ENCODE assay signal across 1 fruit fly cellular context in genomic region chr3L:1349942-1350923, dm6.
TF ChIP-seq lines count a peak whose summit lies in the region.

No protein-coding gene starts in this region.

TF ChIP-seq in whole organism, embryonic, 481 proteins besides CTCF, POLR2A, EP300 and RAD21 (continued from another document and continues in another):
- TF ChIP-seq pan (optimal IDR thresholded peaks at IDR 0.05; lab: Kevin White, UChicago) (no peak), pan (GFP tag; optimal IDR thresholded peaks at IDR 0.05 in 1 of 2, IDR thresholded peaks at IDR 0.05 in 1 of 2) (no peak), Antp (GFP tag; optimal IDR thresholded peaks at IDR 0.05; lab: Kevin White, UChicago) (peak; percentile 31), vnd (GFP tag; IDR thresholded peaks at IDR 0.05; lab: Robert Waterston, UW; ENCODE audit: partially characterized antibody) (peak; percentile 97), CG11696 (GFP tag; IDR thresholded peaks at IDR 0.05; lab: Robert Waterston, UW) (no peak), Hr3 (GFP tag; optimal IDR thresholded peaks at IDR 0.05; lab: Kevin White, UChicago) (peak; percentile 51), CG8281 (tag; optimal IDR thresholded peaks at IDR 0.05; lab: Kevin White, UChicago) (no peak), chm (GFP tag; IDR thresholded peaks at IDR 0.05; lab: Robert Waterston, UW) (no peak), zen (tag; optimal IDR thresholded peaks at IDR 0.05; lab: Kevin White, UChicago) (peak; percentile 13), CG17385 (GFP tag; optimal IDR thresholded peaks at IDR 0.05; lab: Kevin White, UChicago) (no peak), pita (GFP tag; optimal IDR thresholded peaks at IDR 0.05; lab: Kevin White, UChicago) (no peak), salm (tag; optimal IDR thresholded peaks at IDR 0.05; lab: Kevin White, UChicago) (no peak), en (GFP tag; optimal IDR thresholded peaks at IDR 0.05; lab: Kevin White, UChicago) (no peak), H2.0 (GFP tag; IDR thresholded peaks at IDR 0.05; lab: Robert Waterston, UW) (0 out of 2 replicates have a peak, but pooled peaks have one; percentile 12), CG2712 (tag; optimal IDR thresholded peaks at IDR 0.05; lab: Kevin White, UChicago) (peak; percentile 59), C15 (GFP tag; IDR thresholded peaks at IDR 0.05; lab: Robert Waterston, UW) (no peak), maf-S (GFP tag; optimal IDR thresholded peaks at IDR 0.05; lab: Kevin White, UChicago) (peak; percentile 35), slbo (GFP tag; IDR thresholded peaks at IDR 0.05; lab: Robert Waterston, UW) (peak; percentile 77), sens-2 (GFP tag; IDR thresholded peaks at IDR 0.05; lab: Robert Waterston, UW) (no peak), fd64A (GFP tag; optimal IDR thresholded peaks at IDR 0.05; lab: Kevin White, UChicago) (no peak), CG14667 (GFP tag; IDR thresholded peaks at IDR 0.05; lab: Robert Waterston, UW) (no peak), slou (GFP tag; optimal IDR thresholded peaks at IDR 0.05; lab: Kevin White, UChicago) (no peak), Doc3 (GFP tag; IDR thresholded peaks at IDR 0.05; lab: Robert Waterston, UW; ENCODE audit: partially characterized antibody) (peak; percentile 98), Atf3 (GFP tag; optimal IDR thresholded peaks at IDR 0.05; lab: Kevin White, UChicago) (no peak), kni (GFP tag; optimal IDR thresholded peaks at IDR 0.05; lab: Kevin White, UChicago) (no peak), Side (GFP tag; optimal IDR thresholded peaks at IDR 0.05; lab: Kevin White, UChicago) (peak; percentile 9), row (GFP tag; IDR thresholded peaks at IDR 0.05; lab: Robert Waterston, UW) (peak; percentile 70), sna (GFP tag; IDR thresholded peaks at IDR 0.05; lab: Robert Waterston, UW; ENCODE audit: partially characterized antibody) (peak; percentile 97), lilli (GFP tag; optimal IDR thresholded peaks at IDR 0.05; lab: Kevin White, UChicago) (peak; percentile 54), Vsx1 (GFP tag; optimal IDR thresholded peaks at IDR 0.05; lab: Kevin White, UChicago) (no peak), CG1529 (GFP tag; optimal IDR thresholded peaks at IDR 0.05; lab: Kevin White, UChicago) (no peak), CG12071 (GFP tag; optimal IDR thresholded peaks at IDR 0.05; lab: Kevin White, UChicago) (no peak), CG1832 (GFP tag; optimal IDR thresholded peaks at IDR 0.05; lab: Kevin White, UChicago) (no peak), gem (tag; optimal IDR thresholded peaks at IDR 0.05; lab: Kevin White, UChicago) (peak; percentile 62), ssp (GFP tag; IDR thresholded peaks at IDR 0.05; lab: Robert Waterston, UW) (peak; percentile 21; the same call in 1 of the 2 replicates), psq (GFP tag; optimal IDR thresholded peaks at IDR 0.05; lab: Kevin White, UChicago) (no peak), Nf-YC (tag; optimal IDR thresholded peaks at IDR 0.05; lab: Kevin White, UChicago) (peak; percentile 41), Atf-2 (GFP tag; optimal IDR thresholded peaks at IDR 0.05; lab: Kevin White, UChicago) (no peak), CG18764 (GFP tag; optimal IDR thresholded peaks at IDR 0.05; lab: Kevin White, UChicago) (no peak), vvl (GFP tag; IDR thresholded peaks at IDR 0.05; lab: Robert Waterston, UW) (peak; percentile 32; the same call in 1 of the 2 replicates), tap (tag; optimal IDR thresholded peaks at IDR 0.05; lab: Kevin White, UChicago) (peak; percentile 19), eyg (GFP tag; optimal IDR thresholded peaks at IDR 0.05; lab: Kevin White, UChicago) (no peak), sqz (GFP tag; optimal IDR thresholded peaks at IDR 0.05; lab: Kevin White, UChicago) (no peak), CG17829 (tag; optimal IDR thresholded peaks at IDR 0.05; lab: Kevin White, UChicago) (peak; percentile 57), CG9932 (GFP tag; IDR thresholded peaks at IDR 0.05; lab: Robert Waterston, UW) (peak; percentile 81), CG10321 (GFP tag; IDR thresholded peaks at IDR 0.05; lab: Robert Waterston, UW) (no peak), CG31388 (GFP tag; optimal IDR thresholded peaks at IDR 0.05; lab: Kevin White, UChicago) (no peak), D19A (tag; optimal IDR thresholded peaks at IDR 0.05; lab: Kevin White, UChicago) (peak; percentile 34), CG31441 (GFP tag; IDR thresholded peaks at IDR 0.05; lab: Robert Waterston, UW) (peak; percentile 54; the same call in 1 of the 2 replicates), CG6791 (GFP tag; IDR thresholded peaks at IDR 0.05; lab: Robert Waterston, UW; ENCODE audit: partially characterized antibody) (peak; percentile 98), NfI (GFP tag; optimal IDR thresholded peaks at IDR 0.05; lab: Kevin White, UChicago) (peak; percentile 28), CG12769 (tag; optimal IDR thresholded peaks at IDR 0.05; lab: Kevin White, UChicago) (peak; percentile 13), TFAM (GFP tag; optimal IDR thresholded peaks at IDR 0.05; lab: Kevin White, UChicago) (no peak), CG3281 (GFP tag; optimal IDR thresholded peaks at IDR 0.05; lab: Kevin White, UChicago) (peak; percentile 4), Dp (GFP tag; optimal IDR thresholded peaks at IDR 0.05; lab: Kevin White, UChicago) (peak; percentile 32), CG7839 (tag; optimal IDR thresholded peaks at IDR 0.05; lab: Kevin White, UChicago) (peak; percentile 42), Lim3 (GFP tag; IDR thresholded peaks at IDR 0.05; lab: Robert Waterston, UW) (no peak), tup (GFP tag; optimal IDR thresholded peaks at IDR 0.05; lab: Kevin White, UChicago) (no peak), Lpt (GFP tag; optimal IDR thresholded peaks at IDR 0.05; lab: Kevin White, UChicago) (no peak), E2f2 (GFP tag; IDR thresholded peaks at IDR 0.05; lab: Robert Waterston, UW) (peak; percentile 16; the same call in 1 of the 2 replicates), CG12942 (GFP tag; optimal IDR thresholded peaks at IDR 0.05; lab: Kevin White, UChicago) (peak; percentile 2), D19B (GFP tag; optimal IDR thresholded peaks at IDR 0.05; lab: Kevin White, UChicago) (no peak), Ets65A (GFP tag; lab: Kevin White, UChicago) (peak; percentile 90), stc (GFP tag; IDR thresholded peaks at IDR 0.05; lab: Robert Waterston, UW) (no peak), stwl (tag; optimal IDR thresholded peaks at IDR 0.05; lab: Kevin White, UChicago) (peak; percentile 77), unpg (GFP tag; optimal IDR thresholded peaks at IDR 0.05; lab: Kevin White, UChicago) (no peak), Ada2b (GFP tag; IDR thresholded peaks at IDR 0.05; lab: Robert Waterston, UW) (no peak; the same call in 1 of the 2 replicates), pho (GFP tag; optimal IDR thresholded peaks at IDR 0.05; lab: Kevin White, UChicago) (peak; percentile 50), CG15073 (GFP tag; optimal IDR thresholded peaks at IDR 0.05; lab: Kevin White, UChicago) (no peak), bowl (GFP tag; IDR thresholded peaks at IDR 0.05; lab: Robert Waterston, UW) (no peak), otp (GFP tag; IDR thresholded peaks at IDR 0.05; lab: Robert Waterston, UW) (peak; percentile 10; the same call in 1 of the 3 replicates), CG17802 (tag; optimal IDR thresholded peaks at IDR 0.05; lab: Kevin White, UChicago) (no peak), unc-4 (GFP tag; IDR thresholded peaks at IDR 0.05; lab: Robert Waterston, UW; ENCODE audit: partially characterized antibody) (peak; percentile 97), zf30C (GFP tag; optimal IDR thresholded peaks at IDR 0.05; lab: Kevin White, UChicago) (no peak), CG11456 (GFP tag; IDR thresholded peaks at IDR 0.05; lab: Robert Waterston, UW) (peak; percentile 66; the same call in 1 of the 3 replicates), crp (GFP tag; optimal IDR thresholded peaks at IDR 0.05; lab: Kevin White, UChicago) (no peak), so (GFP tag; IDR thresholded peaks at IDR 0.05; lab: Robert Waterston, UW) (no peak), CG9609 (GFP tag; optimal IDR thresholded peaks at IDR 0.05; lab: Kevin White, UChicago) (no peak), cad (GFP tag; optimal IDR thresholded peaks at IDR 0.05; lab: Kevin White, UChicago) (no peak), CG34422 (GFP tag; IDR thresholded peaks at IDR 0.05; lab: Robert Waterston, UW) (no peak; the same call in 2 of the 3 replicates), CG17912 (GFP tag; optimal IDR thresholded peaks at IDR 0.05; lab: Kevin White, UChicago) (no peak), lov (optimal IDR thresholded peaks at IDR 0.05; lab: Kevin White, UChicago) (no peak), lov (GFP tag; IDR thresholded peaks at IDR 0.05; lab: Robert Waterston, UW) (no peak), Oli (tag; optimal IDR thresholded peaks at IDR 0.05; lab: Kevin White, UChicago) (peak; percentile 0), PHDP (tag; optimal IDR thresholded peaks at IDR 0.05; lab: Kevin White, UChicago) (no peak), mld (GFP tag; IDR thresholded peaks at IDR 0.05; lab: Robert Waterston, UW; ENCODE audit: partially characterized antibody) (peak; percentile 98), CG15514 (GFP tag; optimal IDR thresholded peaks at IDR 0.05; lab: Kevin White, UChicago) (peak; percentile 69), caup (GFP tag; optimal IDR thresholded peaks at IDR 0.05; lab: Kevin White, UChicago; ENCODE audit: severe bottlenecking) (peak; percentile 11), dmrt99B (tag; optimal IDR thresholded peaks at IDR 0.05; lab: Kevin White, UChicago) (peak; percentile 35), eve (GFP tag; optimal IDR thresholded peaks at IDR 0.05; lab: Kevin White, UChicago) (no peak), ems (GFP tag; optimal IDR thresholded peaks at IDR 0.05; lab: Kevin White, UChicago) (peak; percentile 5), CG12104 (GFP tag; optimal IDR thresholded peaks at IDR 0.05; lab: Kevin White, UChicago) (peak; percentile 23), CG6854 (GFP tag; optimal IDR thresholded peaks at IDR 0.05; lab: Kevin White, UChicago) (no peak), da (GFP tag; optimal IDR thresholded peaks at IDR 0.05; lab: Kevin White, UChicago) (no peak), Hsf (GFP tag; optimal IDR thresholded peaks at IDR 0.05; lab: Kevin White, UChicago) (peak; percentile 49), CG3163 (GFP tag; optimal IDR thresholded peaks at IDR 0.05; lab: Kevin White, UChicago) (no peak), pb (GFP tag; optimal IDR thresholded peaks at IDR 0.05; lab: Kevin White, UChicago) (no peak), scrt (GFP tag; optimal IDR thresholded peaks at IDR 0.05; lab: Kevin White, UChicago) (peak; percentile 15), ham (GFP tag; IDR thresholded peaks at IDR 0.05; lab: Robert Waterston, UW) (no peak), CG12744 (GFP tag; optimal IDR thresholded peaks at IDR 0.05; lab: Kevin White, UChicago) (no peak), CG7271 (tag; optimal IDR thresholded peaks at IDR 0.05; lab: Kevin White, UChicago) (no peak), corto (GFP tag; optimal IDR thresholded peaks at IDR 0.05; lab: Kevin White, UChicago) (peak; percentile 42), prd (optimal IDR thresholded peaks at IDR 0.05; lab: Kevin White, UChicago) (no peak), prd (GFP tag; IDR thresholded peaks at IDR 0.05; lab: Robert Waterston, UW) (peak; percentile 37; the same call in 2 of the 3 replicates), jumu (GFP tag; optimal IDR thresholded peaks at IDR 0.05; lab: Kevin White, UChicago) (peak; percentile 40), MESR4 (GFP tag; optimal IDR thresholded peaks at IDR 0.05; lab: Kevin White, UChicago) (peak; percentile 77), E2f1 (GFP tag; IDR thresholded peaks at IDR 0.05; lab: Robert Waterston, UW) (peak; percentile 37; the same call in 1 of the 2 replicates), CG10462 (GFP tag; optimal IDR thresholded peaks at IDR 0.05; lab: Kevin White, UChicago) (no peak), ATbp (GFP tag; optimal IDR thresholded peaks at IDR 0.05; lab: Kevin White, UChicago) (no peak), CG12391 (tag; optimal IDR thresholded peaks at IDR 0.05; lab: Kevin White, UChicago) (peak; percentile 71), CG13894 (tag; optimal IDR thresholded peaks at IDR 0.05; lab: Kevin White, UChicago) (peak; percentile 59), yki (optimal IDR thresholded peaks at IDR 0.05; lab: Kevin White, UChicago) (no peak), BEAF-32 (GFP tag; optimal IDR thresholded peaks at IDR 0.05; lab: Kevin White, UChicago) (peak; percentile 98), az2 (GFP tag; optimal IDR thresholded peaks at IDR 0.05; lab: Kevin White, UChicago) (peak; percentile 33), phol (tag; optimal IDR thresholded peaks at IDR 0.05; lab: Kevin White, UChicago) (peak; percentile 68), tll (GFP tag; optimal IDR thresholded peaks at IDR 0.05; lab: Kevin White, UChicago) (no peak), klu (GFP tag; IDR thresholded peaks at IDR 0.05; lab: Robert Waterston, UW) (no peak), CoRest (tag; optimal IDR thresholded peaks at IDR 0.05; lab: Kevin White, UChicago) (peak; percentile 69), sug (tag; optimal IDR thresholded peaks at IDR 0.05; lab: Kevin White, UChicago) (peak; percentile 43), wdn (GFP tag; IDR thresholded peaks at IDR 0.05; lab: Robert Waterston, UW) (no peak), CG1602 (GFP tag; optimal IDR thresholded peaks at IDR 0.05; lab: Kevin White, UChicago) (peak; percentile 40), Atf6 (GFP tag; IDR thresholded peaks at IDR 0.05; lab: Robert Waterston, UW) (no peak), CG12219 (GFP tag; optimal IDR thresholded peaks at IDR 0.05; lab: Kevin White, UChicago) (no peak), trh (GFP tag; optimal IDR thresholded peaks at IDR 0.05; lab: Kevin White, UChicago) (no peak), CG16779 (GFP tag; IDR thresholded peaks at IDR 0.05; lab: Robert Waterston, UW) (no peak), p53 (GFP tag; optimal IDR thresholded peaks at IDR 0.05; lab: Kevin White, UChicago) (no peak), Dbx (GFP tag; IDR thresholded peaks at IDR 0.05; lab: Robert Waterston, UW) (peak; percentile 56; the same call in 1 of the 3 replicates), sr (GFP tag; IDR thresholded peaks at IDR 0.05; lab: Robert Waterston, UW) (no peak), CG14050 (GFP tag; IDR thresholded peaks at IDR 0.05; lab: Robert Waterston, UW) (no peak), fd102C (GFP tag; optimal IDR thresholded peaks at IDR 0.05; lab: Kevin White, UChicago) (no peak), Jarid2 (GFP tag; optimal IDR thresholded peaks at IDR 0.05; lab: Kevin White, UChicago) (no peak), org-1 (GFP tag; optimal IDR thresholded peaks at IDR 0.05; lab: Kevin White, UChicago) (no peak), Kr (GFP tag; optimal IDR thresholded peaks at IDR 0.05; lab: Kevin White, UChicago) (no peak), CG16863 (GFP tag; optimal IDR thresholded peaks at IDR 0.05; lab: Kevin White, UChicago) (peak; percentile 3), Xbp1 (GFP tag; optimal IDR thresholded peaks at IDR 0.05; lab: Kevin White, UChicago) (peak; percentile 46)
